Fruit fly (Drosophila melanogaster) whole organism, embryonic: ENCODE measurements around the gene CG9775.
A peak's percentile ranks its signal among the peaks of the same experiment; 100 is the strongest.

Experiments
- Abd-B ChIP-seq: fragments of 200-800 bp; sonication (Bioruptor generic); optimal IDR thresholded peaks from 2 replicates; lab custom pipeline; 2018; ENCODE audit warnings: missing biosample characterization, mild to moderate bottlenecking, missing genetic modification characterization, moderate library complexity
- Antp ChIP-seq: fragments of 200-800 bp; sonication (Bioruptor generic); optimal IDR thresholded peaks from 3 replicates; lab custom pipeline; 2016; ENCODE audit warnings: missing biosample characterization, missing genetic modification characterization
- Bdp1 ChIP-seq: fragments of 200-800 bp; sonication (Bioruptor generic); optimal IDR thresholded peaks from 3 replicates; lab custom pipeline; 2016; ENCODE audit warnings: missing biosample characterization, missing genetic modification characterization
- CG10209 ChIP-seq: fragments of 200-800 bp; sonication (Bioruptor generic); optimal IDR thresholded peaks from 3 replicates; lab custom pipeline; 2017; ENCODE audit warnings: missing biosample characterization, mild to moderate bottlenecking, missing genetic modification characterization, missing genetic modification reagents
- CG1233 ChIP-seq: fragments of 200-800 bp; sonication (Bioruptor generic); optimal IDR thresholded peaks from 4 replicates; lab custom pipeline; 2018; ENCODE audit warnings: missing biosample characterization, mild to moderate bottlenecking, missing genetic modification characterization
- CG12391 ChIP-seq: fragments of 200-800 bp; sonication (Bioruptor generic); optimal IDR thresholded peaks from 3 replicates; lab custom pipeline; 2018; ENCODE audit warnings: missing biosample characterization, mild to moderate bottlenecking, missing genetic modification characterization, moderate library complexity
- CG14050 ChIP-seq: fragments of 200-800 bp; sonication (Bioruptor generic); IDR thresholded peaks from 3 replicates; pipeline ENCODE4 v1.3.6; 2022; ENCODE audit warnings: missing biosample characterization, missing genetic modification characterization
- CG15011 ChIP-seq: fragments of 200-800 bp; sonication (Bioruptor generic); optimal IDR thresholded peaks from 3 replicates; lab custom pipeline; 2018; ENCODE audit warnings: missing biosample characterization, mild to moderate bottlenecking, missing genetic modification characterization
- CG18262 ChIP-seq: fragments of 200-800 bp; optimal IDR thresholded peaks from 3 replicates; lab custom pipeline; 2019; ENCODE audit warnings: missing biosample characterization, mild to moderate bottlenecking, missing genetic modification characterization, moderate library complexity
- CG2199 ChIP-seq: fragments of 200-800 bp; sonication (Bioruptor generic); IDR thresholded peaks from 3 replicates; pipeline ENCODE4 v1.3.6; 2022; ENCODE audit warnings: missing biosample characterization, missing genetic modification characterization
- CG2678 ChIP-seq: fragments of 200-800 bp; sonication (Bioruptor generic); optimal IDR thresholded peaks from 3 replicates; lab custom pipeline; 2019; ENCODE audit warnings: missing biosample characterization, mild to moderate bottlenecking, missing genetic modification characterization, moderate library complexity
- CG30431 ChIP-seq: fragments of 200-800 bp; sonication (Bioruptor generic); optimal IDR thresholded peaks from 2 replicates; lab custom pipeline; 2017; ENCODE audit warnings: missing biosample characterization, missing genetic modification characterization
- CG4707 ChIP-seq: fragments of 200-800 bp; sonication (Bioruptor generic); optimal IDR thresholded peaks from 2 replicates; lab custom pipeline; 2018; ENCODE audit warnings: missing biosample characterization, mild to moderate bottlenecking, missing genetic modification characterization, moderate library complexity
- CG5953 ChIP-seq: fragments of 200-800 bp; sonication (Bioruptor generic); IDR thresholded peaks from 2 replicates; pipeline ENCODE4 v1.3.6; 2022; ENCODE audit warnings: missing biosample characterization, missing genetic modification characterization
- CG6175 ChIP-seq: fragments of 200-800 bp; sonication (Bioruptor generic); IDR thresholded peaks from 3 replicates; pipeline ENCODE4 v1.3.6; 2022; ENCODE audit warnings: missing biosample characterization, missing genetic modification characterization
- CG7928 ChIP-seq: fragments of 200-800 bp; sonication (Bioruptor generic); optimal IDR thresholded peaks from 2 replicates; lab custom pipeline; 2017; ENCODE audit warnings: missing biosample characterization, mild to moderate bottlenecking, missing genetic modification characterization
- CG7963 ChIP-seq: fragments of 200-800 bp; sonication (Bioruptor generic); IDR thresholded peaks from 3 replicates; pipeline ENCODE4 v1.3.6; 2022; ENCODE audit warnings: missing biosample characterization, missing genetic modification characterization; ENCODE audit not compliant: partially characterized antibody
- CG8388 ChIP-seq: fragments of 200-800 bp; sonication (Bioruptor generic); optimal IDR thresholded peaks from 2 replicates; lab custom pipeline; 2019; ENCODE audit warnings: missing biosample characterization, mild to moderate bottlenecking, missing genetic modification characterization, moderate library complexity
- Fer1 ChIP-seq: fragments of 200-800 bp; sonication (Bioruptor generic); optimal IDR thresholded peaks from 2 replicates; lab custom pipeline; 2017; ENCODE audit warnings: missing biosample characterization, mild to moderate bottlenecking, missing genetic modification characterization
- Fer2 ChIP-seq: fragments of 200-800 bp; sonication (Bioruptor generic); optimal IDR thresholded peaks from 2 replicates; lab custom pipeline; 2018; ENCODE audit warnings: missing biosample characterization, mild to moderate bottlenecking, missing genetic modification characterization, moderate library complexity
- Hmx ChIP-seq: fragments of 200-800 bp; sonication (Bioruptor generic); optimal IDR thresholded peaks from 2 replicates; lab custom pipeline; 2016; ENCODE audit warnings: missing biosample characterization, missing genetic modification characterization
- Jarid2 ChIP-seq: fragments of 200-800 bp; sonication (Bioruptor generic); optimal IDR thresholded peaks from 3 replicates; lab custom pipeline; 2017; ENCODE audit warnings: mild to moderate bottlenecking, missing biosample characterization, missing genetic modification reagents, missing genetic modification characterization
- MESR4 ChIP-seq: fragments of 200-800 bp; sonication (Bioruptor generic); optimal IDR thresholded peaks from 2 replicates; lab custom pipeline; 2018; ENCODE audit warnings: missing biosample characterization, mild to moderate bottlenecking, missing genetic modification characterization, moderate library complexity
- Meics ChIP-seq: fragments of 200-800 bp; sonication (Bioruptor generic); optimal IDR thresholded peaks from 2 replicates; lab custom pipeline; 2017; ENCODE audit warnings: missing biosample characterization, mild to moderate bottlenecking, missing genetic modification characterization
- Myb ChIP-seq: fragments of 200-800 bp; sonication (Bioruptor generic); optimal IDR thresholded peaks from 2 replicates; lab custom pipeline; 2016; ENCODE audit warnings: missing biosample characterization, missing genetic modification characterization
- NfI ChIP-seq: fragments of 200-800 bp; sonication (Bioruptor generic); optimal IDR thresholded peaks from 3 replicates; lab custom pipeline; 2018; ENCODE audit warnings: missing biosample characterization, mild to moderate bottlenecking, missing genetic modification characterization, moderate library complexity
- Scr ChIP-seq: fragments of 200-800 bp; sonication (Bioruptor generic); IDR thresholded peaks from 2 replicates; pipeline ENCODE4 v1.3.6; 2022; ENCODE audit warnings: missing biosample characterization, missing genetic modification characterization; ENCODE audit not compliant: partially characterized antibody
- Spps ChIP-seq: fragments of 200-800 bp; sonication (Bioruptor generic); optimal IDR thresholded peaks from 2 replicates; lab custom pipeline; 2018; ENCODE audit warnings: missing biosample characterization, mild to moderate bottlenecking, missing genetic modification characterization
- Sry-δ ChIP-seq: fragments of 200-800 bp; sonication (Bioruptor generic); optimal IDR thresholded peaks from 2 replicates; lab custom pipeline; 2016; ENCODE audit warnings: missing biosample characterization, missing genetic modification characterization
- Usf ChIP-seq: fragments of 200-800 bp; sonication (Bioruptor generic); optimal IDR thresholded peaks from 2 replicates; lab custom pipeline; 2017; ENCODE audit warnings: missing genotype, missing biosample characterization, missing genetic modification characterization
- Xrp1 ChIP-seq: fragments of 200-800 bp; sonication (Bioruptor generic); IDR thresholded peaks from 2 replicates; pipeline ENCODE4 v1.3.6; 2022; ENCODE audit warnings: missing biosample characterization, missing genetic modification characterization
- ash1 ChIP-seq: fragments of 200-800 bp; sonication (Bioruptor generic); optimal IDR thresholded peaks from 2 replicates; lab custom pipeline; 2018; ENCODE audit warnings: missing biosample characterization, mild to moderate bottlenecking, missing genetic modification characterization
- caup ChIP-seq: fragments of 200-800 bp; sonication (Bioruptor generic); optimal IDR thresholded peaks from 3 replicates; lab custom pipeline; 2017; ENCODE audit warnings: missing biosample characterization, mild to moderate bottlenecking, missing genetic modification characterization, moderate library complexity; ENCODE audit not compliant: severe bottlenecking
- cg ChIP-seq: fragments of 200-800 bp; sonication (Bioruptor generic); optimal IDR thresholded peaks from 3 replicates; lab custom pipeline; 2019; ENCODE audit warnings: missing biosample characterization, mild to moderate bottlenecking, missing genetic modification characterization, moderate library complexity
- cwo ChIP-seq: fragments of 200-800 bp; sonication (Bioruptor generic); optimal IDR thresholded peaks from 3 replicates; lab custom pipeline; 2017; ENCODE audit warnings: missing biosample characterization, missing genetic modification characterization, mild to moderate bottlenecking, moderate library complexity, missing genetic modification reagents
- dm ChIP-seq: fragments of 200-800 bp; sonication (Bioruptor generic); optimal IDR thresholded peaks from 3 replicates; lab custom pipeline; 2016; ENCODE audit warnings: missing biosample characterization, missing genetic modification characterization
- dmrt99B ChIP-seq: fragments of 200-800 bp; sonication (Bioruptor generic); optimal IDR thresholded peaks from 2 replicates; lab custom pipeline; 2018; ENCODE audit warnings: missing biosample characterization, mild to moderate bottlenecking, missing genetic modification characterization, moderate library complexity
- fd102C ChIP-seq: fragments of 200-800 bp; sonication (Bioruptor generic); optimal IDR thresholded peaks from 2 replicates; lab custom pipeline; 2018; ENCODE audit warnings: missing biosample characterization, mild to moderate bottlenecking, missing genetic modification characterization, moderate library complexity
- fd96Cb ChIP-seq: fragments of 200-800 bp; sonication (Bioruptor generic); optimal IDR thresholded peaks from 2 replicates; lab custom pipeline; 2018; ENCODE audit warnings: missing biosample characterization, mild to moderate bottlenecking, missing genetic modification characterization, moderate library complexity
- gro ChIP-seq: fragments of 200-800 bp; sonication (Bioruptor generic); optimal IDR thresholded peaks from 2 replicates; lab custom pipeline; 2016; ENCODE audit warnings: missing biosample characterization, missing genetic modification characterization
- gsb-n ChIP-seq: fragments of 200-800 bp; sonication (Bioruptor generic); optimal IDR thresholded peaks from 3 replicates; lab custom pipeline; 2018; ENCODE audit warnings: missing biosample characterization, mild to moderate bottlenecking, missing genetic modification characterization
- h ChIP-seq: fragments of >200 bp; optimal IDR thresholded peaks from 2 replicates; lab custom pipeline; 2017
- her ChIP-seq: fragments of 200-800 bp; sonication (Bioruptor generic); optimal IDR thresholded peaks from 2 replicates; lab custom pipeline; 2016; ENCODE audit warnings: missing biosample characterization, missing genetic modification characterization
- insv ChIP-seq, 2 experiments: fragments of 200-800 bp; sonication (Bioruptor generic); optimal IDR thresholded peaks; 3 replicates each; lab custom pipeline; 2016 to 2018; ENCODE audit warnings: missing biosample characterization in 2 of 2, missing genetic modification characterization in 2 of 2
- inv ChIP-seq: fragments of 200-800 bp; sonication (Bioruptor generic); IDR thresholded peaks from 2 replicates; pipeline ENCODE4 v1.3.6; 2022; ENCODE audit warnings: missing biosample characterization, missing genetic modification characterization; ENCODE audit not compliant: partially characterized antibody
- maf-S ChIP-seq: fragments of 200-800 bp; sonication (Bioruptor generic); optimal IDR thresholded peaks from 2 replicates; lab custom pipeline; 2016; ENCODE audit warnings: missing biosample characterization, missing genetic modification characterization
- nerfin-1 ChIP-seq: fragments of 200-800 bp; sonication (Bioruptor generic); optimal IDR thresholded peaks from 3 replicates; lab custom pipeline; 2019; ENCODE audit warnings: missing biosample characterization, mild to moderate bottlenecking, missing genetic modification characterization, moderate library complexity
- psq ChIP-seq: fragments of 200-800 bp; sonication (Bioruptor generic); optimal IDR thresholded peaks from 2 replicates; lab custom pipeline; 2017; ENCODE audit warnings: missing biosample characterization, missing genetic modification characterization
- ro ChIP-seq: fragments of 200-800 bp; sonication (Bioruptor generic); IDR thresholded peaks from 2 replicates; pipeline ENCODE4 v1.3.6; 2022; ENCODE audit warnings: missing biosample characterization, missing genetic modification characterization
- ttk ChIP-seq: fragments of 200-800 bp; sonication (Bioruptor generic); IDR thresholded peaks from 2 replicates; pipeline ENCODE4 v2.1.2; 2022; ENCODE audit warnings: missing biosample characterization, missing genetic modification characterization

CG9775 gene

DNA sequence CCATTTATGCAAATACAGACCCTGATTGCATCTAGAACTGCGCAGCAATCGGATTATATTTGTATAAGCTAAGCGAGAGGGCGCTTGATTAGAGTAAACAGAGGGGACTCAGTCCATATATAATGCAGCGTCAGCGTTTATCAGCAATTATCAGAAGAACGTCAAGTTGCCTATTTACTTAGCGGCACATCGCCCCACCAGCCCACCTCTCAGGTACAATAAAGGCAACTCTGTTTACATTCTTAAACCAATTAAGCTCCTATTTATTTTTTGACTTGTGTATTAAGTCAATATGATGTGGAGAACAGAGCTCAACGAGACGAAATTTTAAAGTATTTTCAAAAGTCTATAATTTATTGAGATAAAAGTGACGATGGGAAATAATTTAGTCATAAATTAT is 23.3 kb upstream of the CG9775 start (continued):
- peak; percentile 83 for TF ChIP-seq fd96Cb
- TF ChIP-seq dm (GFP tag; lab: Kevin White, UChicago) = no peak
- peak; percentile 45 for TF ChIP-seq Sry-δ
- TF ChIP-seq MESR4 (GFP tag; lab: Kevin White, UChicago) = no peak
- peak; percentile 52 for TF ChIP-seq CG8388
- TF ChIP-seq cwo (GFP tag; lab: Kevin White, UChicago) = peak; percentile 67
- TF ChIP-seq CG4707 (GFP tag; lab: Kevin White, UChicago) = peak; percentile 34
- TF ChIP-seq CG5953 (GFP tag; lab: Robert Waterston, UW) = peak; percentile 44; the same call in 1 of the 2 replicates
- TF ChIP-seq caup (GFP tag; lab: Kevin White, UChicago) = peak; percentile 80
- peak; percentile 87 for TF ChIP-seq gsb-n (tag; lab: Kevin White, UChicago)
- no peak for TF ChIP-seq Abd-B
- peak; percentile 91 for TF ChIP-seq CG2678
- peak; percentile 52; the same call in 1 of the 3 replicates for TF ChIP-seq CG2199
- peak; percentile 50 for TF ChIP-seq CG7928 (GFP tag; lab: Kevin White, UChicago)
- TF ChIP-seq ttk (GFP tag; lab: Robert Waterston, UW) = no peak
- peak; percentile 68 for TF ChIP-seq her (GFP tag; lab: Kevin White, UChicago)
- TF ChIP-seq cg = no peak
- peak; percentile 90 for TF ChIP-seq nerfin-1 (tag; lab: Kevin White, UChicago)
- TF ChIP-seq CG7963 (GFP tag; lab: Robert Waterston, UW) = no peak
- TF ChIP-seq gro = peak; percentile 66
- TF ChIP-seq Myb (GFP tag; lab: Kevin White, UChicago) = peak; percentile 26
- peak; percentile 83 for TF ChIP-seq CG15011
- TF ChIP-seq Xrp1 (GFP tag; lab: Robert Waterston, UW) = peak; percentile 96
- TF ChIP-seq h (lab: Kevin White, UChicago) = no peak
- no peak for TF ChIP-seq insv (GFP tag; optimal IDR thresholded peaks at IDR 0.05; lab: Kevin White, UChicago)
- no peak for TF ChIP-seq CG14050 (GFP tag; lab: Robert Waterston, UW)
- no peak for TF ChIP-seq psq (GFP tag; lab: Kevin White, UChicago)
- peak; percentile 85 for TF ChIP-seq dmrt99B (tag; lab: Kevin White, UChicago)
- no peak for TF ChIP-seq CG12391 (tag; lab: Kevin White, UChicago)
- peak; percentile 79 for TF ChIP-seq Spps (tag; lab: Kevin White, UChicago)
- TF ChIP-seq fd102C (GFP tag; lab: Kevin White, UChicago) = peak; percentile 18
- no peak for TF ChIP-seq Usf (GFP tag; lab: Kevin White, UChicago)
- no peak for TF ChIP-seq inv (GFP tag; lab: Robert Waterston, UW)
- peak; percentile 91 for TF ChIP-seq CG18262 (tag; lab: Kevin White, UChicago)
- TF ChIP-seq CG10209 (GFP tag; lab: Kevin White, UChicago) = peak; percentile 40
- TF ChIP-seq maf-S (GFP tag; lab: Kevin White, UChicago) = peak; percentile 71
- TF ChIP-seq Antp (GFP tag; lab: Kevin White, UChicago) = peak; percentile 73
- TF ChIP-seq Meics = peak; percentile 78
- TF ChIP-seq CG1233 (GFP tag; lab: Kevin White, UChicago) = peak; percentile 94
- TF ChIP-seq NfI (GFP tag; lab: Kevin White, UChicago) = peak; percentile 39
- TF ChIP-seq ash1 (GFP tag; lab: Kevin White, UChicago) = no peak
- no peak for TF ChIP-seq CG30431 (GFP tag; lab: Kevin White, UChicago)
- no peak for TF ChIP-seq Scr (GFP tag; lab: Robert Waterston, UW)
- TF ChIP-seq Jarid2 = peak; percentile 80
- TF ChIP-seq CG6175 (GFP tag; lab: Robert Waterston, UW) = peak; percentile 66; the same call in 2 of the 3 replicates
- no peak for TF ChIP-seq ro (GFP tag; lab: Robert Waterston, UW)
- peak; percentile 83 for TF ChIP-seq Fer2 (tag; lab: Kevin White, UChicago)
- no peak for TF ChIP-seq Bdp1 (GFP tag; lab: Kevin White, UChicago)
- TF ChIP-seq Hmx (GFP tag; lab: Kevin White, UChicago) = no peak
- peak; percentile 90 for TF ChIP-seq Fer1 (GFP tag; lab: Kevin White, UChicago)
